Fruit fly (Drosophila melanogaster) whole organism, adult: ENCODE results near the gene CG17475.

Experiments
- CG11617 ChIP-seq: fragments of 200-800 bp; sonication (Bioruptor generic); optimal IDR thresholded peaks from 2 replicates; lab custom pipeline; 2017; ENCODE audit warnings: mild to moderate bottlenecking, missing biosample characterization, missing genetic modification reagents, missing genetic modification characterization
- CG12768 ChIP-seq: fragments of 200-800 bp; sonication (Bioruptor generic); optimal IDR thresholded peaks from 2 replicates; lab custom pipeline; 2017; ENCODE audit warnings: missing biosample characterization, missing genetic modification characterization, mild to moderate bottlenecking, moderate library complexity, missing genetic modification reagents
- CG14711 ChIP-seq: fragments of 200-800 bp; sonication (Bioruptor generic); optimal IDR thresholded peaks from 2 replicates; lab custom pipeline; 2018; ENCODE audit warnings: missing biosample characterization, mild to moderate bottlenecking, missing genetic modification characterization, moderate library complexity
- CG1620 ChIP-seq: fragments of 200-800 bp; sonication (Bioruptor generic); optimal IDR thresholded peaks from 2 replicates; lab custom pipeline; 2016; ENCODE audit warnings: missing biosample characterization, missing genetic modification characterization
- CG33017 ChIP-seq: fragments of 200-800 bp; sonication (Bioruptor generic); optimal IDR thresholded peaks from 2 replicates; lab custom pipeline; 2018; ENCODE audit warnings: missing biosample characterization, mild to moderate bottlenecking, missing genetic modification characterization, moderate library complexity
- CG5204 ChIP-seq: fragments of 200-800 bp; sonication (Bioruptor generic); optimal IDR thresholded peaks from 2 replicates; lab custom pipeline; 2016; ENCODE audit warnings: missing biosample characterization, missing genetic modification characterization
- CG7045 ChIP-seq: fragments of 200-800 bp; sonication (Bioruptor generic); optimal IDR thresholded peaks from 2 replicates; lab custom pipeline; 2017; ENCODE audit warnings: missing biosample characterization, mild to moderate bottlenecking, missing genetic modification characterization
- CG7101 ChIP-seq: fragments of 200-800 bp; sonication (Bioruptor generic); optimal IDR thresholded peaks from 2 replicates; lab custom pipeline; 2018; ENCODE audit warnings: missing biosample characterization, mild to moderate bottlenecking, missing genetic modification characterization, moderate library complexity
- Clk ChIP-seq: fragments of 200-800 bp; sonication (Bioruptor generic); optimal IDR thresholded peaks from 2 replicates; lab custom pipeline; 2017; ENCODE audit warnings: missing biosample characterization, missing genetic modification characterization
- Crg-1 ChIP-seq: fragments of 200-800 bp; sonication (Bioruptor generic); optimal IDR thresholded peaks from 2 replicates; lab custom pipeline; 2016; ENCODE audit warnings: missing biosample characterization, missing genetic modification characterization
- Hr96 ChIP-seq: fragments of 200-800 bp; sonication (Bioruptor generic); optimal IDR thresholded peaks from 2 replicates; lab custom pipeline; 2016; ENCODE audit warnings: missing biosample characterization, missing genetic modification characterization
- Mnt ChIP-seq: fragments of 200-800 bp; sonication (Bioruptor generic); optimal IDR thresholded peaks from 2 replicates; lab custom pipeline; 2016; ENCODE audit warnings: missing biosample characterization, mild to moderate bottlenecking, missing genetic modification characterization
- bab1 ChIP-seq: fragments of 200-800 bp; sonication (Bioruptor generic); optimal IDR thresholded peaks from 3 replicates; lab custom pipeline; 2019; ENCODE audit warnings: missing biosample characterization, mild to moderate bottlenecking, missing genetic modification characterization, moderate library complexity
- cic ChIP-seq: fragments of 200-800 bp; sonication (Bioruptor generic); optimal IDR thresholded peaks from 2 replicates; lab custom pipeline; 2017; ENCODE audit warnings: missing biosample characterization, mild to moderate bottlenecking, missing genetic modification characterization, moderate library complexity
- cnc ChIP-seq, 2 experiments: fragments of >200 bp; optimal IDR thresholded peaks; 2 replicates each; lab custom pipeline; 2017
- kay ChIP-seq: fragments of 200-800 bp; sonication (Bioruptor generic); peaks from one replicate; lab custom pipeline; 2016; ENCODE audit warnings: missing biosample characterization, missing genetic modification characterization, borderline replicate concordance
- ovo ChIP-seq: fragments of 200-800 bp; sonication (Bioruptor generic); optimal IDR thresholded peaks from 2 replicates; lab custom pipeline; 2016; ENCODE audit warnings: missing biosample characterization, missing genetic modification characterization
- pad ChIP-seq: fragments of 200-800 bp; sonication (Bioruptor generic); optimal IDR thresholded peaks from 3 replicates; lab custom pipeline; 2017; ENCODE audit warnings: missing biosample characterization, missing genetic modification characterization, mild to moderate bottlenecking, moderate library complexity, missing genetic modification reagents
- tj ChIP-seq: fragments of 200-800 bp; sonication (Bioruptor generic); optimal IDR thresholded peaks from 3 replicates; lab custom pipeline; 2017; ENCODE audit warnings: missing biosample characterization, mild to moderate bottlenecking, missing genetic modification characterization, moderate library complexity
- toe ChIP-seq: fragments of 200-800 bp; sonication (Bioruptor generic); optimal IDR thresholded peaks from 2 replicates; lab custom pipeline; 2016; ENCODE audit warnings: missing biosample characterization, missing genetic modification characterization

Gene CG17475

dm6 chr3R:17132098-17132712, 2.0 kb upstream of the CG17475 start, which contains the start of the genes CG4053 and CG31266:
Gene CG4053, minus strand, starts transcription at chr3R:17132198.
Gene CG31266, plus strand, starts transcription at chr3R:17132662.
- TF ChIP-seq bab1 (GFP tag; lab: Kevin White, UChicago) (no peak), CG11617 (GFP tag; lab: Kevin White, UChicago) (no peak), kay (GFP tag; lab: Kevin White, UChicago) (no peak), Mnt (GFP tag; lab: Kevin White, UChicago) (no peak), pad (GFP tag; lab: Kevin White, UChicago) (no peak), Clk (GFP tag; lab: Kevin White, UChicago) (no peak), CG5204 (GFP tag; lab: Kevin White, UChicago) (no peak), tj (no peak)

dm6 chr3R:17127912-17128311, 2.3 kb downstream of the CG17475 start, which contains the start of gene CG31265:
Gene CG31265, plus strand, starts transcription at chr3R:17128212.
- no peak for TF ChIP-seq CG7101 (tag; lab: Kevin White, UChicago)
- TF ChIP-seq CG12768 (GFP tag; lab: Kevin White, UChicago), result no peak
- TF ChIP-seq Clk (GFP tag; lab: Kevin White, UChicago), result no peak
- no peak for TF ChIP-seq CG14711 (tag; lab: Kevin White, UChicago)
- no peak for TF ChIP-seq Hr96
- TF ChIP-seq Mnt (GFP tag; lab: Kevin White, UChicago), result no peak
- no peak for TF ChIP-seq pad (GFP tag; lab: Kevin White, UChicago)
- TF ChIP-seq cnc (optimal IDR thresholded peaks at IDR 0.05; lab: Kevin White, UChicago), result no peak
- no peak for TF ChIP-seq ovo (GFP tag; lab: Kevin White, UChicago)
- TF ChIP-seq CG11617 (GFP tag; lab: Kevin White, UChicago), result no peak
- no peak for TF ChIP-seq cic (GFP tag; lab: Kevin White, UChicago)
- TF ChIP-seq CG1620 (GFP tag; lab: Kevin White, UChicago), result no peak
- TF ChIP-seq CG5204 (GFP tag; lab: Kevin White, UChicago), result no peak
- no peak for TF ChIP-seq kay (GFP tag; lab: Kevin White, UChicago)
- no peak for TF ChIP-seq Crg-1 (GFP tag; lab: Kevin White, UChicago)
- TF ChIP-seq CG7045, result no peak
- no peak for TF ChIP-seq tj

dm6 chr3R:17126838-17127237, 3.4 kb downstream of the CG17475 start, which contains the start of the genes CG17477 and CG31269:
Gene CG17477, minus strand, starts transcription at chr3R:17126938.
Gene CG31269, plus strand, starts transcription at chr3R:17127126.
- TF ChIP-seq bab1 (GFP tag; lab: Kevin White, UChicago) (no peak), Mnt (GFP tag; lab: Kevin White, UChicago) (no peak), cic (GFP tag; lab: Kevin White, UChicago) (no peak), ovo (GFP tag; lab: Kevin White, UChicago) (no peak), cnc (optimal IDR thresholded peaks at IDR 0.05; lab: Kevin White, UChicago) (no peak), CG5204 (GFP tag; lab: Kevin White, UChicago) (no peak), Hr96 (no peak), Clk (GFP tag; lab: Kevin White, UChicago) (no peak), pad (GFP tag; lab: Kevin White, UChicago) (no peak), CG11617 (GFP tag; lab: Kevin White, UChicago) (no peak), tj (no peak), CG1620 (GFP tag; lab: Kevin White, UChicago) (no peak), kay (GFP tag; lab: Kevin White, UChicago) (no peak), CG7045 (no peak)

- TF ChIP-seq pad (GFP tag; lab: Kevin White, UChicago) (no peak), CG7045 (no peak), Mnt (GFP tag; lab: Kevin White, UChicago) (no peak), toe (GFP tag; lab: Kevin White, UChicago) (no peak), Hr96 (no peak)
Observed at dm6 chr3R:17125339-17126044, 4.7 kb downstream of the CG17475 start, which contains the start of gene cher. Gene cher, minus strand, starts transcription at chr3R:17125389.

- TF ChIP-seq CG7101 (tag; lab: Kevin White, UChicago), result no peak
- TF ChIP-seq Crg-1 (GFP tag; lab: Kevin White, UChicago), result no peak
- no peak for TF ChIP-seq cic (GFP tag; lab: Kevin White, UChicago)
- no peak for TF ChIP-seq CG1620 (GFP tag; lab: Kevin White, UChicago)
- TF ChIP-seq CG12768 (GFP tag; lab: Kevin White, UChicago), result no peak
- TF ChIP-seq ovo (GFP tag; lab: Kevin White, UChicago), result no peak
- no peak for TF ChIP-seq kay (GFP tag; lab: Kevin White, UChicago)
- no peak for TF ChIP-seq bab1 (GFP tag; lab: Kevin White, UChicago)
- TF ChIP-seq tj, result no peak
- TF ChIP-seq CG7045, result no peak
- no peak for TF ChIP-seq toe (GFP tag; lab: Kevin White, UChicago)
- no peak for TF ChIP-seq Hr96
- TF ChIP-seq CG33017, result no peak
- no peak for TF ChIP-seq CG14711 (tag; lab: Kevin White, UChicago)
- no peak for TF ChIP-seq Clk (GFP tag; lab: Kevin White, UChicago)
- TF ChIP-seq CG11617 (GFP tag; lab: Kevin White, UChicago), result no peak
- TF ChIP-seq cnc (optimal IDR thresholded peaks at IDR 0.05; lab: Kevin White, UChicago), result no peak
- TF ChIP-seq CG5204 (GFP tag; lab: Kevin White, UChicago), result no peak
- no peak for TF ChIP-seq Mnt (GFP tag; lab: Kevin White, UChicago)
Observed at dm6 chr3R:17124177-17124576, 6.0 kb downstream of the CG17475 start, which contains the start of gene CG45079. Gene CG45079, plus strand, starts transcription at chr3R:17124477.
